Worm (Caenorhabditis elegans): ENCODE measurements around the gene M03A8.3.

DNA sequence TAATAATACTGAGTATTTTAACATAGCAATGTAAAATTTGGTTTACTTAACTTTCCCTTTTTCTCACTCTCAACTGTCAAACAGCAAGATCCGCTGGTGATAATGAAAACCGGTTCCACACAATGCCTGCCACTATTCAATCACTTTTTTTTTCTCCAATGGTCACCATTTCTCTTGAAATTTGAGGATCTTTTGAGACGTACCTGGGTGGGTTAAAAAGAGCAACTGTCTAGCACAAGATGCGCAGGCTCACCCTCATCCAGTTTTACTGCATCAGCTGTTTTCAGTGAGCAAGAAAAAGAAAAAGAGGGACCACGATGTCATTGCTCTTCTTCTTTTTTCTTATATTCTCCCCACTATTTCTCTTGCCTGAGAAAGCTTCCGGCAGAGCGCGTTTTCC lies 8.4 kb downstream of the M03A8.3 start:
- TF ChIP-seq fos-1 (tag; optimal IDR thresholded peaks at IDR 0.05): no peak
- no peak for TF ChIP-seq lir-3 (tag; optimal IDR thresholded peaks at IDR 0.05; ENCODE audit: poor library complexity)
